Fruit fly (Drosophila melanogaster): ENCODE data around the gene sd.

The sd gene

DNA sequence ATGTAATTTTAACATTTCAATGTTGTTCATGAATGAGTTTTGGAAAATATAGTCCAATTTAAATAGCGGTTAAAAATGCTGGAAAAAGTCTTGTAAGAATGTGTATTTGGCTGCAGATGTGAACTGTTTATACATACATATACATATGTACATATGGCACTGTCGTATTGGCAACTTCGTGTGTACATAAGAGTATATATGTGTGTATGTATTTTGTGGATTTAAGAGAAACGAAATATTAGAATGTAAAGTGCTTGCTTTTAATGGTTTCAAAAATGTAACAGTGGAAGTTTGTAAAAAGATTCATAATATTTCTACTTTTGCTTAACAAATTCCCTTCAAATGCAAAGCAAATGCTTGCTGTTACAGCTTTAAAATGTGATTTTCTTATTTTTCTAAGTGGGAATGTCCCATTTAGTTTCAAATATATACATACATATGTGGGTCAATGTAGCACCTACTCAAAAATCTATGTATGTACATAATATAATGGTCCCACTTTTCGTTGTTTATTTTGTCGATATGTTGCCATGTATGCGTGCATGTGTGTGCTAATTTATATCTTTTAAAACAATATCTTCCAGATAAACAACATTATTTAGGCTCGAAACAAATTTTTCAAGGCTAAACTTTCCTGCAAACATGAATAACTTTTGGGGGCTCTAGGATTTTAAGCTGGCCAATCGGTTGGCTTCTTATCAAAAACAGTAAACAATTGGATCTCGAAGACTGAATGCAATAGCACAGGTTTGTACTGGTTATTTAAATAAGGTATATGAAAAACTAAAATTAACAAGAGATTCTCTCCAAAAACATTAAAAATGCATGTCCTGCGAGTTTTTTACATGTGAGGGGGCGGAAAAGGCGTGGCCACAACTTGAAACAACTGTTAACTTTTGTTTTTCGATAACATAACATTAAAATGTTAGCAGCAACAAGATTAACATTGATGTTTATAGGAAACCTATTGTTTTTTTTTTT is 66.9 kb downstream of the sd start (continued):
- TF ChIP-seq CG10565 (GFP tag; optimal IDR thresholded peaks at IDR 0.05) (no peak), CG10274 (GFP tag; optimal IDR thresholded peaks at IDR 0.05) (no peak), ap (GFP tag; IDR thresholded peaks at IDR 0.05) (no peak), vvl (GFP tag; IDR thresholded peaks at IDR 0.05) (peak; percentile 49; the same call in 1 of the 2 replicates), CHES-1-like (GFP tag; optimal IDR thresholded peaks at IDR 0.05) (peak; percentile 43), cato (GFP tag; optimal IDR thresholded peaks at IDR 0.05; ENCODE audit: borderline replicate concordance) (no peak), CG10267 (tag; optimal IDR thresholded peaks at IDR 0.05) (peak; percentile 15), H15 (GFP tag; IDR thresholded peaks at IDR 0.05) (no peak), lbe (GFP tag; optimal IDR thresholded peaks at IDR 0.05) (no peak), dpn (GFP tag; optimal IDR thresholded peaks at IDR 0.05) (peak in 1 of 2 experiments; percentile 58), pb (GFP tag; optimal IDR thresholded peaks at IDR 0.05) (no peak), pho (GFP tag; optimal IDR thresholded peaks at IDR 0.05) (peak; percentile 38), eyg (GFP tag; optimal IDR thresholded peaks at IDR 0.05) (peak; percentile 54), CG8290 (GFP tag; optimal IDR thresholded peaks at IDR 0.05) (peak; percentile 7), CG8290 (tag; optimal IDR thresholded peaks at IDR 0.05) (peak in 1 of 2 experiments; percentile 40), MTF-1 (GFP tag; optimal IDR thresholded peaks at IDR 0.05; ENCODE audit: borderline replicate concordance) (no peak), CG5245 (GFP tag; optimal IDR thresholded peaks at IDR 0.05) (no peak), sens-2 (GFP tag; IDR thresholded peaks at IDR 0.05) (no peak), Ets97D (GFP tag; optimal IDR thresholded peaks at IDR 0.05) (no peak), CG11456 (GFP tag; IDR thresholded peaks at IDR 0.05) (no peak), D19B (GFP tag; optimal IDR thresholded peaks at IDR 0.05) (no peak), CG10979 (tag; optimal IDR thresholded peaks at IDR 0.05) (no peak), Opbp (GFP tag; IDR thresholded peaks at IDR 0.05; ENCODE audit: partially characterized antibody) (no peak), sima (GFP tag; optimal IDR thresholded peaks at IDR 0.05) (no peak), Dbx (GFP tag; IDR thresholded peaks at IDR 0.05) (peak; percentile 53; the same call in 1 of the 3 replicates), D (optimal IDR thresholded peaks at IDR 0.05) (no peak), D (GFP tag; optimal IDR thresholded peaks at IDR 0.05) (peak; percentile 49), dysf (GFP tag; IDR thresholded peaks at IDR 0.05) (no peak), CG6175 (GFP tag; IDR thresholded peaks at IDR 0.05) (no peak), pzg (GFP tag; optimal IDR thresholded peaks at IDR 0.05) (peak; percentile 2), Sox102F (GFP tag; optimal IDR thresholded peaks at IDR 0.05) (no peak), repo (GFP tag; optimal IDR thresholded peaks at IDR 0.05) (peak; percentile 51), CG6854 (GFP tag; optimal IDR thresholded peaks at IDR 0.05) (peak; percentile 85), vnd (GFP tag; IDR thresholded peaks at IDR 0.05; ENCODE audit: partially characterized antibody) (no peak), HHEX (GFP tag; optimal IDR thresholded peaks at IDR 0.05) (peak; percentile 85), hkb (optimal IDR thresholded peaks at IDR 0.05) (no peak), hkb (GFP tag; IDR thresholded peaks at IDR 0.05) (peak; percentile 79), CG10209 (GFP tag; optimal IDR thresholded peaks at IDR 0.05) (peak; percentile 77), Optix (GFP tag; IDR thresholded peaks at IDR 0.05) (no peak), Nf-YC (tag; optimal IDR thresholded peaks at IDR 0.05) (no peak), dan (GFP tag; IDR thresholded peaks at IDR 0.05) (no peak), Nf-YA (GFP tag; IDR thresholded peaks at IDR 0.05) (peak; percentile 44; the same call in 1 of the 2 replicates), CG12769 (tag; optimal IDR thresholded peaks at IDR 0.05) (no peak), Sry-β (GFP tag; optimal IDR thresholded peaks at IDR 0.05) (no peak), NFAT (GFP tag; IDR thresholded peaks at IDR 0.05) (peak; percentile 31; the same call in 1 of the 2 replicates), Xbp1 (GFP tag; optimal IDR thresholded peaks at IDR 0.05) (peak; percentile 11), dati (GFP tag; IDR thresholded peaks at IDR 0.05) (no peak), CG11723 (GFP tag; optimal IDR thresholded peaks at IDR 0.05) (no peak), scrt (GFP tag; optimal IDR thresholded peaks at IDR 0.05) (no peak)
